Worm (Caenorhabditis elegans): ENCODE measurements around the gene D2007.1.
A peak's percentile ranks its signal among the peaks of the same experiment; 100 is the strongest.

The D2007.1 gene

ce11 chrIII:8130177-8130902 is 24.9 kb upstream of the D2007.1 start, which contains the start of the genes rpl-21 and C14B9.10:
Gene rpl-21, minus strand, starts transcription at chrIII:8130227.
Gene C14B9.10, plus strand, starts transcription at chrIII:8130852.
- TF ChIP-seq F26F4.8 (GFP tag; conservative IDR thresholded peaks at IDR 0.05) (no peak), ceh-28 (tag; optimal IDR thresholded peaks at IDR 0.05) (no peak), nhr-6 (tag; optimal IDR thresholded peaks at IDR 0.05) (peak; percentile 77), ceh-62 (tag; optimal IDR thresholded peaks at IDR 0.05) (no peak), snpc-4 (tag; optimal IDR thresholded peaks at IDR 0.05) (no peak), Y48G9A.11 (GFP tag; IDR thresholded peaks at IDR 0.05) (peak; percentile 61; the same call in 1 of the 2 replicates), lin-1 (GFP tag; IDR thresholded peaks at IDR 0.05) (0 out of 2 replicates have a peak, but pooled peaks have one; percentile 27), nhr-28 (tag; optimal IDR thresholded peaks at IDR 0.05) (peak; percentile 57), dpl-1 (GFP tag; optimal IDR thresholded peaks at IDR 0.05) (peak; percentile 78), F49E8.2 (tag; optimal IDR thresholded peaks at IDR 0.05; ENCODE audit: borderline replicate concordance) (peak; percentile 77), unc-62 (GFP tag; optimal IDR thresholded peaks at IDR 0.05 in 1 of 2) (peak in 1 of 2 experiments; percentile 1), unc-62 (tag; optimal IDR thresholded peaks at IDR 0.05) (no peak), nhr-102 (tag; optimal IDR thresholded peaks at IDR 0.05) (peak; percentile 55), ama-1 (optimal IDR thresholded peaks at IDR 0.05) (peak; percentile 59), aha-1 (tag) (peak; percentile 96), lim-7 (GFP tag; IDR thresholded peaks at IDR 0.05) (0 out of 2 replicates have a peak, but pooled peaks have one; percentile 30), ceh-44 (GFP tag; IDR thresholded peaks at IDR 0.05) (no peak), sdz-12 (GFP tag; optimal IDR thresholded peaks at IDR 0.05) (no peak), ctbp-1 (GFP tag; IDR thresholded peaks at IDR 0.05) (0 out of 2 replicates have a peak, but pooled peaks have one; percentile 25), F10B5.3 (tag; optimal IDR thresholded peaks at IDR 0.05) (no peak), zip-11 (GFP tag; IDR thresholded peaks at IDR 0.05) (no peak), lin-38 (GFP tag; IDR thresholded peaks at IDR 0.05) (peak; percentile 75), rbr-2 (tag; optimal IDR thresholded peaks at IDR 0.05) (peak; percentile 72), tag-97 (GFP tag; IDR thresholded peaks at IDR 0.05) (no peak), R02D3.7 (tag; optimal IDR thresholded peaks at IDR 0.05) (no peak), Y5F2A.4 (GFP tag; optimal IDR thresholded peaks at IDR 0.05) (no peak), php-3 (GFP tag; IDR thresholded peaks at IDR 0.05) (no peak), hlh-30 (tag; optimal IDR thresholded peaks at IDR 0.05; ENCODE audit: insufficient read depth) (peak; percentile 80), nhr-10 (tag; optimal IDR thresholded peaks at IDR 0.05) (no peak), mxl-3 (GFP tag; optimal IDR thresholded peaks at IDR 0.05) (no peak), T26A8.4 (GFP tag; IDR thresholded peaks at IDR 0.05) (peak; percentile 62; the same call in 1 of the 2 replicates), ztf-7 (tag; optimal IDR thresholded peaks at IDR 0.05) (peak; percentile 24), Y75B8A.6 (GFP tag; IDR thresholded peaks at IDR 0.05) (no peak), lsy-2 (tag; optimal IDR thresholded peaks at IDR 0.05) (peak; percentile 95 to 99), zfp-2 (tag; optimal IDR thresholded peaks at IDR 0.05) (peak; percentile 18), daf-19 (GFP tag; conservative IDR thresholded peaks at IDR 0.05) (no peak), spr-1 (tag; optimal IDR thresholded peaks at IDR 0.05) (peak; percentile 37), unc-130 (GFP tag; optimal IDR thresholded peaks at IDR 0.05) (peak; percentile 84), nhr-25 (tag; optimal IDR thresholded peaks at IDR 0.05; ENCODE audit: borderline replicate concordance, insufficient read depth) (peak; percentile 47), cey-2 (tag; optimal IDR thresholded peaks at IDR 0.05; ENCODE audit: borderline replicate concordance, insufficient read depth) (no peak), gei-8 (GFP tag; optimal IDR thresholded peaks at IDR 0.05) (no peak), dmd-6 (GFP tag; IDR thresholded peaks at IDR 0.05) (peak; percentile 37; the same call in 1 of the 2 replicates), saeg-2 (GFP tag; IDR thresholded peaks at IDR 0.05) (no peak), unc-39 (tag; optimal IDR thresholded peaks at IDR 0.05) (no peak), daf-8 (GFP tag; IDR thresholded peaks at IDR 0.05) (no peak), nhr-76 (tag; optimal IDR thresholded peaks at IDR 0.05) (no peak), zip-2 (tag; optimal IDR thresholded peaks at IDR 0.05) (no peak), mdt-29 (GFP tag; IDR thresholded peaks at IDR 0.05) (no peak), attf-4 (tag; optimal IDR thresholded peaks at IDR 0.05) (no peak), daf-16 (GFP tag; optimal IDR thresholded peaks at IDR 0.05) (no peak), daf-16 (tag; optimal IDR thresholded peaks at IDR 0.05) (peak; percentile 44)

All from whole organism, L4 larva.